Fruit fly (Drosophila melanogaster) S2 (cell line): ENCODE data around the gene Cda4.

Source experiments
- CG8478 ChIP-seq: fragments of >200 bp; optimal IDR thresholded peaks from 2 replicates; lab custom pipeline; 2018
- CTCF ChIP-seq, 2 experiments: fragments of >200 bp; optimal IDR thresholded peaks; 2 replicates each; lab custom pipeline; 2018

The Cda4 gene

DNA sequence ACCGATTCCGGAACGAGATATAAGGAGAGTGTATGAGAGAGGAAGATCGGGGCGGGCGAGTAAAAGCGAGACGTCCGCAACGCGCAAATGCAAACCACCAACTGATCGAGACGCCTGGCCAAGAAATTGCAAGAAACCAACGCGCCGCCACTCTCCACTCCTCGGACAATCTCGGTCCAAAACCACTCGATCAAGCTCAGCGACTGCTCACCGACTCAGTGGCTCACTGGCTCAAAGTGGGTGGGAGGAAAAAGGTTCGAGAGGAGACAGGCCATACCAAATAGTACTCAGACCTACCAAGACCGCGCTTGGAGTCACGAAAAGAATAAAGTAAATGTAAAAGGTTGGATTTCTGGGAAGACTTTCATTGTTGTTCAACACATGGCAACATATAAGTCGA lies at the start of gene Cda4:
Cda4 (minus strand) TSS at position 107 of the 400 bp plus-strand sequence.
- TF ChIP-seq CG8478 (lab: Kevin White, UChicago) (no peak), CTCF (optimal IDR thresholded peaks at IDR 0.05; lab: Kevin White, UChicago) (no peak)

DNA sequence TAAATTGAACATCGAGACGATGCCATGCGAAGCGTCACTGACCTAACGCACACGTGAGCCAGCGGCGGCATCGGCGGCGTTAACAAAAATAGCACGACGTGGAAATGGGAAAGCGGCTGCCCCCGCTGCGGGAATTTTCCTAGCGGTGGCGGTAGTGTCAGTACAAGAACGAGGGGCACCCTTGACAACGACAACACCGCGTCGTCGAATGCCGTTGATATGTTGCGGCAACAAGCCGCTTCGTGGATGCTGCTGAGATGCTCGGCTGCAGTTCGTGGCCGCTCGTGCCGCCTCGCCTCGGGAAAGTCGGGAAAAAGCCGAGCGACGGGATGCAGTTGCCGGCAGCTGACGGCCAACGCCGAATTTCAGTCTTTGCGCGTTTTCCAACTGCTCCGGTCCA lies 24.4 kb upstream of the Cda4 start:
- TF ChIP-seq CTCF (optimal IDR thresholded peaks at IDR 0.05; lab: Kevin White, UChicago) (no peak), CG8478 (lab: Kevin White, UChicago) (no peak)

DNA sequence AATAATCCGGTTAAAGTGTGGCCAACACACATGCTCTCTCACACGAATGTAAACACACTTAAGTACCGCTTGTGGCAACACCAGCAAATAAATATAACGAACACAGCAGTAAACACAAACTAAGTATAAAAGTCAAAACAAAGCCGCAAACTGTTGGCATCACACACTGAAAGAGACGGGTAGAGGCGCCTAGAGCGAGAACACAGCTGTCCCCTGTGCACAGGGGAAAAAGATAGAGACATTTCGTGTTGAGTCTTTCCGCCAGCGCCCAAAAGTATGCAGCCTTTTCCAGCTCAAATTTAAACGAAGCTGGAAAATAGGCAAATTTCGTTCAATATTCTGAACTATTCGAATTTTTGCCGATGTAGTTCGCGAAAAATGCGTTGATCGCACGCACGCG lies 19.9 kb upstream of the Cda4 start:
- TF ChIP-seq CTCF (optimal IDR thresholded peaks at IDR 0.05; lab: Kevin White, UChicago) (peak; percentile 34 to 62), CG8478 (lab: Kevin White, UChicago) (no peak)

DNA sequence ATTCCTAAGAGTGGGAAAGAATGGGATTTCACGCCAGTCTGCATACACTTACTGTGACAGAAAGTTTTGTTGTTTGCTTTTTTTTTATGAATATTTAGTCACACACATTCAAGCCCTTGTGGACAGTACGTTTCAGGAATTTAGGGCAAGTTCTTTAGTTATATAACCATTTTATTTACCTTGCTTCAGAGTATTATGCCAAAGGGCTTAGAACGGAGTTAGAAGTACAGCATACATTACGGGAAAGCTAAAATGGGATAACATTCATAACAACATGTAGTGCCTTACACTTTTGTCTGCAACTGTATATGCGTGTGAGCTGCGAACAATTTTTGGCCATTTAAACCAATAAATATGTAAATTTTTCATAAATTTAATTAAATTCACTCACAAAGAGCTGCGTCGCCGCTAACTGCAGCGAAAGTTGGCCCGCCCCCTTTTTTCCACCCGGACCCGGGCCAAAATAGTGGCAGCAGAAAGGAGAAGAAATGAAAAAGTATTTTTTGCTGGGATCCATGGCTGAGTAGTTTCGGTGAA lies 4.3 kb upstream of the Cda4 start:
- TF ChIP-seq CG8478 (lab: Kevin White, UChicago): no peak
- TF ChIP-seq CTCF (optimal IDR thresholded peaks at IDR 0.05; lab: Kevin White, UChicago): no peak

DNA sequence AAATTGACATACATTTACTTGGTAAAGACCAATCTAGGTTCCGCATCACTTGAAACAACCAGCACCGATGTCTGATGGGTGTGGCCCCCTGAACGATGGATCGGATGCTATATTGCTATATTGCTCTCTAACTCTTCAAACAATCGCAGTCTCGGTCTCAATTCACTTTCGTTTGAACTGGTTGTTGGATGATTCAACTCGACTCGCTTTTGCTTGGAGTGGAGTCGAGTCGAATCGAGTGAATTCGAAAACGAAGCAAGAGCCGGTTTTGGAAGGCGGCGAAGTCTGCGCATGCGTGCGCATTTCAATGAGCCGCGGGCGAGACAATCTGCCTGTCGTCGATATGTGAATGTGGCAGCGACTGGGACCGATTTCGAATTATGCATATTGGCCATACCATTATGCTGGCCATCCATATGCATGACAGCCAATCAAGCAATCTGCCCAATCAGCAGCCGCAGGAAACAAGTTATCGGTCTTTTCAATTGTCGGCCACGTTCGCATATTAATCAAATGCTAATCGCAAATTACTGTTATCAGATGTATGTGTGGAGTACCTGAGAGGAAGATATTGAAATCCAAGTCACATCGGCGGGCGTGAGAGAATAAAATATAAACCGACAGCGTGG lies 1.4 kb upstream of the Cda4 start:
- no peak for TF ChIP-seq CTCF (optimal IDR thresholded peaks at IDR 0.05; lab: Kevin White, UChicago)
- TF ChIP-seq CG8478 (lab: Kevin White, UChicago): no peak

DNA sequence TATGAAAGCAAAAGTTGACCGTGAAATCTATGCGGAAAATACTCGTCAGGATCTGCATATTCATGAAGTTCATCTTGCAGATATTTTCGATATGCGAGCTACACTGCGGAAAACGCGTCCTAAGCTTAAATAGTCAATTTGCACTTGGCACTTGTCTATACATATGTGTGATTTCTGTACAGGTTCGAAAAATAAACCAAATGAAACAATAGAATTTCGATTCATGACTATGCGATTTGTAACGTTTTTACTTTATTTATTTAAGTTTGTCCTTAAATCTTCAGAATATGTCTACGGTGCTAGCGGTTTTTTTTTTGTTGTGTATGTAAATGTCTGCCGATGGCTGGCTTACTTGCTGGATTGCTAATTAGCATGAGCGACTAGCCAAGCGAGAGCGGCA lies 827 bp downstream of the Cda4 start:
- TF ChIP-seq CTCF (optimal IDR thresholded peaks at IDR 0.05; lab: Kevin White, UChicago): no peak

DNA sequence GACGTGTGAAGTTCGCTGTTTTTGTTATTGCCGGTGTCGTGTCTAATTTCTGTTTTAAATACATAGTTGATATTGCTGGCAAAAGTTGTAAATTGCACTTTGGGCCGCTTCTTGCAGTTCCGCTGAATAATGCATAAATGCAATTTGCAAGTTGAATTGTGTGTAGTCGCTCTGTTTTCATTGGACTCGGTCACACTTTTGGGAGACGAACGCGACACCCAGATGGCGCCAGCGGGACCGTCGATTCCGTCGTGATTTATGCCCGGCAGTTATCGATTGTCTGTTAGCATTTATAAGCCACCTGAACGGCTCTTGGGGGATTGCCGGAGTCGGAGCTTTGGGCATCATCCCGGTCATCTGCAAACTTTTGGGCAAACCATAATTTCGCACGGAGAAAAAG lies 49.6 kb downstream of the Cda4 start:
- TF ChIP-seq CTCF (optimal IDR thresholded peaks at IDR 0.05; lab: Kevin White, UChicago) (peak; percentile 76 to 77), CG8478 (lab: Kevin White, UChicago) (no peak)

DNA sequence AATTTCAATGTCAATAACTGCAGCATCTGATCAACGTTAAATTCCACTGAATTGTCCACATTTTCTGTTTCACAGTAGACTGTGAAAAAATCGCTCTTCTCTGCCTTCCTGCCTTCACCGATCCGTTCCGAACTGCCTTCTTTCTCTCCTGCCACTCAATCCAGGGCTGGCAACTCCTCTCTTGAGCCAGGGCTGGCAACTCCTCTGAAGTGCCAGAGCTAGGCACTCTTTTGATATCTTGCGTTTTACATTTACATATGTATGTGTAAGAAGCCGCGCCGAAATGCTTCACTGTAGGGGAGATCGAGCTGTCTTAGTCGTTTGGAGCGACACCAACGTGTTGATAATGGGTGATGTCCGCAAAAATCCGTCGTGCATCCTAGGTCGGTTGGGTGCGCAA lies 57.4 kb downstream of the Cda4 start:
- TF ChIP-seq CTCF (optimal IDR thresholded peaks at IDR 0.05; lab: Kevin White, UChicago): no peak
- no peak for TF ChIP-seq CG8478 (lab: Kevin White, UChicago)

DNA sequence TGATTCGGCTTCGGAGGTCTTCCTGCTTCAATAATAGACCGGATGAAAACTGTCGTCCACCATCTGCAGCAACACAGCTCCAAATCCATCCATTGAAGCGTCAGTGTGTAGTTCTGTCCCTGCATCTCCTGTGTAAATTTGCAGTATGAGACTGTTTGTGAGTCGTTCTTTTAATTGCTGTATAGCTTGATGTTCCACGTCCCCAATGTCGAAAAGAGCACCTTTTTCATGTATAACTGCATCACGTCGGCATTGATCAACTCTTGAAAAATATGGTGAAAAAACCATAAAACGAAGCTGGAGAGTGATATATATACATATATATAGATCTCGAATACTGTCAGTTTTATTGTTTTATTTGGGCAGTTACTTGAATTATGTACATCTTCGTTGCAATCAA lies 58.1 kb downstream of the Cda4 start:
- TF ChIP-seq CTCF (optimal IDR thresholded peaks at IDR 0.05; lab: Kevin White, UChicago): no peak

DNA sequence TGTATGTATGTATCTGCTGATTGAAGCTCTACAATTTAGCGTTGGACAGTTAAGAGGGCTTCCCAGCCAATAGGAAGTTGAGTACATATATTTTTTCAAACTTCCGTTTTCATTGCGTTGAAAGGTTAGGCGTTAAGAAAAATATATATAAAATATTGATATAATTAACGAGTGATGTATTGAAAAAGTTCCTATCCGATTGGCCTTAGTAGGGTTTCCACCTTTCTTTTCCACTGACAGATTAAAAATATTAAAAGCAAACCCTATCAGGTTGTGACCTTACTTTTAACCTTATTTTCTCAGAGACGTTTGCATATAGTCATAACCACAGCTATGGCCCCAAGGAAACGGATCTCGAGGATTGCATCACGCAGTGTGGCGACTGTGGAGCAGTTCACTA lies 85.7 kb downstream of the Cda4 start, which contains the start of gene CG17601:
CG17601 (plus strand) TSS at position 301 of the 400 bp plus-strand sequence.
- TF ChIP-seq CTCF (optimal IDR thresholded peaks at IDR 0.05; lab: Kevin White, UChicago) (no peak), CG8478 (lab: Kevin White, UChicago) (no peak)

DNA sequence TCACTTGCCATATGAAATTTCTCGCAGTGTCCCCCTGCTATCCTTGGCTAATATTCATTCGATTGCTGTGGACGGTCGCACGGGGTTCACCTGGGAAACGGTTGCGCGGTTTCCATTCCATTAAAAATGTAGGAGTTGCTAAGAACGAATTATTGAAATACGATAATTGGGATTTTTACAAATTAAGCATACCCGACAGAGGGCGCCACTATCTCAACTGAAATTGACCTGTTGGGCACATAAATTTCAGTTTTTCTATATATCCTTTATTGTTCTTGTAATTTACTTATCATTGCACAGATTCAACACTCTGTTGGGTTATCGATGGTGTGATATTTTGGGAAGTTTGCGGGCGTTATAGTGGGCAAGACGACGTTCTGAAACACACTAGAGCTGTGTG lies 87.8 kb downstream of the Cda4 start:
- TF ChIP-seq CTCF (optimal IDR thresholded peaks at IDR 0.05; lab: Kevin White, UChicago) (peak; percentile 61 to 70), CG8478 (lab: Kevin White, UChicago) (no peak)

DNA sequence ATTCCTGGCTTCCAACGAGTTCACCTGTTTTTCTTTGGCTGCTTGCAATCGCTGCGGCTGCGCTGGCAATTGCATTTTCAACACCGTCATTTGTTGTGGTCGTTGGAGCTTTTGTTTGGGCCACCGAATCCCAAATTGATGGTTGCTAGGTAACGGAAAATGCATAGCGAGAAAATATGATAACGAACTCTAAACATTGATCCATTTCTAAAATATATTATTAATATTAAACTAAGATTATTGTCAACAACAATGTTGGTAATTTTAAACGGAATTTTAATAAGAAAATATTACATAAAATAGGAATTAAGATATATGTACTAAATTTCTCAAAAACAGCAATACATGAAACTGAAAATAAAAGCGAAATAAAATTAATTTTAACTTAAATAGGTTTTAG lies 88.3 kb downstream of the Cda4 start, which contains the start of gene Cluap1:
Cluap1 (minus strand) TSS at position 101 of the 400 bp plus-strand sequence.
- TF ChIP-seq CTCF (optimal IDR thresholded peaks at IDR 0.05; lab: Kevin White, UChicago) (no peak), CG8478 (lab: Kevin White, UChicago) (no peak)

DNA sequence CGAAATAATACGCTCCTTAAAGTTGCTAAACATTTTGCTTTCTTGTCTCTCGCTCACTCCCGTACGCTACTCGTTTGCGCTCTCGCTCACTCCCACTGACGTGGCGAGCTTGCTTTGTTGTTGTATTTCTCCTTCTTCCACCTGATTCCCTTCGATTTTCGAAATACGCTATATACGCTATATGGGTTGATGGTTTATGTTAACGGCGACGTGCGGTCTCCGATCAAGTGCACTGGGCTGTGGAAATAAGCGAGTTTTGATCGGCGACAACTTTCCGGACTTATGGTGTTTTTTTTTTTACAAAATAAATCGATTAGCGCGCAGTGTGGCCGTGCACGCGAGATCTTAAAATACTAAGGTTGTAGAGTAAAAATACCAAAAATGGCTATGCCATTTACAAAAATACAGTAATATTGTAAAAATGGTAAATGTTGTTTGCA lies 92.4 kb downstream of the Cda4 start, which contains the start of gene CG17598:
CG17598 (minus strand) TSS at position 319 of the 440 bp plus-strand sequence.
- TF ChIP-seq CTCF (optimal IDR thresholded peaks at IDR 0.05; lab: Kevin White, UChicago) (no peak), CG8478 (lab: Kevin White, UChicago) (no peak)
